Fruit fly (Drosophila melanogaster) whole organism, prepupa: ENCODE measurements around the gene CG32040.

Experiments used
- CG1621 ChIP-seq: fragments of 200-800 bp; sonication (Bioruptor generic); optimal IDR thresholded peaks from 3 replicates; lab custom pipeline; 2018; ENCODE audit warnings: missing biosample characterization, mild to moderate bottlenecking, missing genetic modification characterization
- CG31627 ChIP-seq: fragments of 200-800 bp; sonication (Bioruptor generic); optimal IDR thresholded peaks from 3 replicates; lab custom pipeline; 2016; ENCODE audit warnings: missing biosample characterization, missing genetic modification characterization
- CG32006 ChIP-seq: fragments of 200-800 bp; sonication (Bioruptor generic); optimal IDR thresholded peaks from 3 replicates; lab custom pipeline; 2017; ENCODE audit warnings: missing biosample characterization, mild to moderate bottlenecking, missing genetic modification characterization
- CG6808 ChIP-seq: fragments of 200-800 bp; sonication (Bioruptor generic); optimal IDR thresholded peaks from 3 replicates; lab custom pipeline; 2017; ENCODE audit warnings: missing biosample characterization, missing genetic modification characterization, mild to moderate bottlenecking, moderate library complexity, missing genetic modification reagents
- Eip78C ChIP-seq: fragments of 200-800 bp; sonication (Bioruptor generic); peaks from one replicate; lab custom pipeline; 2016; ENCODE audit warnings: missing biosample characterization, missing genetic modification characterization
- Gug ChIP-seq: fragments of 200-800 bp; sonication (Bioruptor generic); IDR thresholded peaks from 2 replicates; pipeline ENCODE4 v1.3.6; 2022; ENCODE audit warnings: missing biosample characterization, missing genetic modification characterization
- Sox15 ChIP-seq: fragments of 200-800 bp; sonication (Bioruptor generic); optimal IDR thresholded peaks from 3 replicates; lab custom pipeline; 2016; ENCODE audit warnings: missing biosample characterization, missing genetic modification characterization
- cyc ChIP-seq: fragments of 200-800 bp; sonication (Bioruptor generic); optimal IDR thresholded peaks from 3 replicates; lab custom pipeline; 2016; ENCODE audit warnings: missing biosample characterization, missing genetic modification characterization
- eg ChIP-seq: fragments of 200-800 bp; sonication (Bioruptor generic); IDR thresholded peaks from 3 replicates; pipeline ENCODE4 v1.3.6; 2022; ENCODE audit warnings: missing biosample characterization, missing genetic modification characterization
- fkh ChIP-seq: fragments of 200-800 bp; sonication (Bioruptor generic); optimal IDR thresholded peaks from 3 replicates; lab custom pipeline; 2017; ENCODE audit warnings: missing biosample characterization, mild to moderate bottlenecking, missing genetic modification characterization, moderate library complexity
- pdm3 ChIP-seq: fragments of 200-800 bp; sonication (Bioruptor generic); optimal IDR thresholded peaks from 3 replicates; lab custom pipeline; 2016; ENCODE audit warnings: missing biosample characterization, missing genetic modification characterization
- ss ChIP-seq, 2 experiments: fragments of 200-800 bp; sonication (Bioruptor generic); optimal IDR thresholded peaks; 2 replicates in 1 of 2; 3 replicates in 1 of 2; lab custom pipeline; 2017 to 2018; ENCODE audit warnings: mild to moderate bottlenecking in 2 of 2, missing biosample characterization in 2 of 2, missing genetic modification characterization in 2 of 2, moderate library complexity in 1 of 2
- vri ChIP-seq: fragments of 200-800 bp; sonication (Bioruptor generic); optimal IDR thresholded peaks from 3 replicates; lab custom pipeline; 2016; ENCODE audit warnings: missing biosample characterization, mild to moderate bottlenecking, missing genetic modification characterization

- TF ChIP-seq pdm3 (no peak), fkh (GFP tag; lab: Kevin White, UChicago) (peak; percentile 89), Sox15 (GFP tag; lab: Kevin White, UChicago) (no peak), ss (GFP tag; optimal IDR thresholded peaks at IDR 0.05; lab: Kevin White, UChicago) (peak; percentile 48 to 77), Gug (no peak), CG31627 (GFP tag; lab: Kevin White, UChicago) (no peak), CG6808 (GFP tag; lab: Kevin White, UChicago) (peak; percentile 62), CG1621 (peak; percentile 50), vri (GFP tag; lab: Kevin White, UChicago) (peak; percentile 9), CG32006 (no peak), Eip78C (GFP tag; lab: Kevin White, UChicago) (peak; percentile 74), eg (GFP tag; lab: Robert Waterston, UW) (no peak), cyc (GFP tag; lab: Kevin White, UChicago) (no peak)
Measured at dm6 chr3L:9357830-9358712, 4.2 kb downstream of the CG32040 start.
